Fruit fly (Drosophila melanogaster): ENCODE data around the gene CG15602.

DNA sequence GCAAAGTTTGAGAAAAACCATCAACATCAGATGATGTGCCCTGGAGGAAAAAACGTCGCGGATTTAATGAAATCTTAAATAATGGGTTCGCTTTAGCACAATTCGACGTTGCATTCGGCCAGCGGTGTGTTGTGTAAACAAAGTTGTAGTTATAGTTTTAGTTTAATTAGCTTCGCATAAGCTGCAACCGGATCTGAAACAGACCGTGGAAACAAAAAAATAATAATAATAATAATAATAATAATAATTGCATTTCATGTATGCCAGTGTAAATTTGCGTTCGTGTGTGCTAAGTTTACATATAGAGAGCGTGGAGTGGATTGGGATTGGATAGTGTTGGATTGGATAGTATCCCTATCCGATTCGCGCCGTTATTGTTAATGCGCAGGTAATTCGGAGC lies 5.6 kb downstream of the CG15602 start:
- no peak for TF ChIP-seq Dfd (GFP tag; optimal IDR thresholded peaks at IDR 0.05)
- TF ChIP-seq OdsH (GFP tag; optimal IDR thresholded peaks at IDR 0.05), result no peak
- no peak for TF ChIP-seq Hnf4 (GFP tag; optimal IDR thresholded peaks at IDR 0.05)
- no peak for TF ChIP-seq sage (GFP tag; optimal IDR thresholded peaks at IDR 0.05)
- no peak for TF ChIP-seq Rel (GFP tag; optimal IDR thresholded peaks at IDR 0.05)
- TF ChIP-seq Rel (tag; optimal IDR thresholded peaks at IDR 0.05), result no peak
- no peak for TF ChIP-seq CrebA (GFP tag; optimal IDR thresholded peaks at IDR 0.05; ENCODE audit: borderline replicate concordance)
